Worm (Caenorhabditis elegans): ENCODE results near the gene col-152.

- TF ChIP-seq ces-1 (GFP tag; optimal IDR thresholded peaks at IDR 0.05) (no peak), lin-13 (tag; optimal IDR thresholded peaks at IDR 0.05) (no peak), unc-39 (tag; optimal IDR thresholded peaks at IDR 0.05) (no peak), nhr-12 (tag; optimal IDR thresholded peaks at IDR 0.05) (no peak), ceh-39 (tag; optimal IDR thresholded peaks at IDR 0.05) (no peak), mep-1 (tag; optimal IDR thresholded peaks at IDR 0.05) (no peak), snpc-4 (tag; optimal IDR thresholded peaks at IDR 0.05) (no peak), sptf-1 (tag; optimal IDR thresholded peaks at IDR 0.05) (no peak), ceh-43 (GFP tag; optimal IDR thresholded peaks at IDR 0.05) (no peak), elt-1 (tag; optimal IDR thresholded peaks at IDR 0.05; ENCODE audit: borderline replicate concordance, insufficient read depth) (no peak), nhr-237 (tag; optimal IDR thresholded peaks at IDR 0.05) (no peak), ztf-11 (tag; optimal IDR thresholded peaks at IDR 0.05) (no peak)
These were observed 4.2 kb downstream of the col-152 start, which contains the start of gene cat-4 for ce11 chrV:10564830-10565365.

Data from whole organism, mixed stage, embryonic.